Fruit fly (Drosophila melanogaster) whole organism, embryonic: ENCODE results near the gene CG32447.

Source experiments
- BEAF-32 ChIP-seq: fragments of 200-800 bp; sonication (Bioruptor generic); optimal IDR thresholded peaks from 3 replicates; lab custom pipeline; 2017; ENCODE audit warnings: missing biosample characterization, missing genetic modification characterization, mild to moderate bottlenecking, moderate library complexity, missing genetic modification reagents
- CG13424 ChIP-seq: fragments of 200-800 bp; sonication (Bioruptor generic); optimal IDR thresholded peaks from 2 replicates; lab custom pipeline; 2019; ENCODE audit warnings: missing biosample characterization, mild to moderate bottlenecking, missing genetic modification characterization, moderate library complexity
- CG14441 ChIP-seq: fragments of 200-800 bp; sonication (Bioruptor generic); IDR thresholded peaks from 2 replicates; pipeline ENCODE4 v1.3.6; 2022; ENCODE audit warnings: missing biosample characterization, missing genetic modification characterization
- CG15073 ChIP-seq: fragments of 200-800 bp; sonication (Bioruptor generic); optimal IDR thresholded peaks from 2 replicates; lab custom pipeline; 2016; ENCODE audit warnings: missing biosample characterization, missing genetic modification characterization
- CG1529 ChIP-seq: fragments of 200-800 bp; sonication (Bioruptor generic); optimal IDR thresholded peaks from 3 replicates; lab custom pipeline; 2018; ENCODE audit warnings: missing biosample characterization, missing genetic modification characterization
- CG15514 ChIP-seq: fragments of 200-800 bp; sonication (Bioruptor generic); optimal IDR thresholded peaks from 3 replicates; lab custom pipeline; 2017; ENCODE audit warnings: missing biosample characterization, missing genetic modification characterization, mild to moderate bottlenecking, moderate library complexity, missing genetic modification reagents
- CG17359 ChIP-seq: fragments of 200-800 bp; sonication (Bioruptor generic); optimal IDR thresholded peaks from 3 replicates; lab custom pipeline; 2018; ENCODE audit warnings: missing biosample characterization, mild to moderate bottlenecking, missing genetic modification characterization, moderate library complexity
- CG17361 ChIP-seq: fragments of 200-800 bp; sonication (Bioruptor generic); IDR thresholded peaks from 3 replicates; pipeline ENCODE4 v1.3.6; 2022; ENCODE audit warnings: missing biosample characterization, missing genetic modification characterization
- CG17385 ChIP-seq: fragments of 200-800 bp; sonication (Bioruptor generic); optimal IDR thresholded peaks from 3 replicates; lab custom pipeline; 2018; ENCODE audit warnings: missing biosample characterization, mild to moderate bottlenecking, missing genetic modification characterization
- CG18764 ChIP-seq: fragments of 200-800 bp; sonication (Bioruptor generic); optimal IDR thresholded peaks from 3 replicates; lab custom pipeline; 2016; ENCODE audit warnings: missing biosample characterization, missing genetic modification characterization
- CG2875 ChIP-seq: fragments of 200-800 bp; sonication (Bioruptor generic); optimal IDR thresholded peaks from 2 replicates; lab custom pipeline; 2017; ENCODE audit warnings: missing biosample characterization, mild to moderate bottlenecking, missing genetic modification characterization, missing genetic modification reagents
- CG30431 ChIP-seq: fragments of 200-800 bp; sonication (Bioruptor generic); optimal IDR thresholded peaks from 2 replicates; lab custom pipeline; 2017; ENCODE audit warnings: missing biosample characterization, missing genetic modification characterization
- CG31388 ChIP-seq: fragments of 200-800 bp; sonication (Bioruptor generic); optimal IDR thresholded peaks from 2 replicates; lab custom pipeline; 2016; ENCODE audit warnings: missing biosample characterization, missing genetic modification characterization
- CG33557 ChIP-seq: fragments of 200-800 bp; sonication (Bioruptor generic); optimal IDR thresholded peaks from 2 replicates; lab custom pipeline; 2019; ENCODE audit warnings: missing biosample characterization, mild to moderate bottlenecking, missing genetic modification characterization, moderate library complexity
- CG3847 ChIP-seq: fragments of 200-800 bp; sonication (Bioruptor generic); IDR thresholded peaks from 2 replicates; pipeline ENCODE4 v1.3.6; 2022; ENCODE audit warnings: missing biosample characterization, missing genetic modification characterization
- CG6689 ChIP-seq: fragments of 200-800 bp; sonication (Bioruptor generic); IDR thresholded peaks from 2 replicates; pipeline ENCODE4 v1.3.6; 2022; ENCODE audit warnings: missing biosample characterization, missing genetic modification characterization
- CG6791 ChIP-seq: fragments of 200-800 bp; sonication (Bioruptor generic); IDR thresholded peaks from 3 replicates; pipeline ENCODE4 v1.3.6; 2022; ENCODE audit warnings: missing biosample characterization, missing genetic modification characterization; ENCODE audit not compliant: partially characterized antibody
- CG7357 ChIP-seq: fragments of 200-800 bp; sonication (Bioruptor generic); IDR thresholded peaks from 3 replicates; pipeline ENCODE4 v1.3.6; 2022; ENCODE audit warnings: missing biosample characterization, missing genetic modification characterization
- CG7372 ChIP-seq: fragments of 200-800 bp; sonication (Bioruptor generic); IDR thresholded peaks from 2 replicates; pipeline ENCODE4 v1.3.6; 2022; ENCODE audit warnings: missing biosample characterization, missing genetic modification characterization
- CG7963 ChIP-seq: fragments of 200-800 bp; sonication (Bioruptor generic); IDR thresholded peaks from 3 replicates; pipeline ENCODE4 v1.3.6; 2022; ENCODE audit warnings: missing biosample characterization, missing genetic modification characterization; ENCODE audit not compliant: partially characterized antibody
- CG9817 ChIP-seq: fragments of 200-800 bp; sonication (Bioruptor generic); optimal IDR thresholded peaks from 2 replicates; lab custom pipeline; 2018; ENCODE audit warnings: missing biosample characterization, mild to moderate bottlenecking, missing genetic modification characterization, moderate library complexity
- CoRest ChIP-seq: fragments of 200-800 bp; sonication (Bioruptor generic); optimal IDR thresholded peaks from 3 replicates; lab custom pipeline; 2018; ENCODE audit warnings: missing biosample characterization, mild to moderate bottlenecking, missing genetic modification characterization, moderate library complexity
- D19A ChIP-seq: fragments of 200-800 bp; optimal IDR thresholded peaks from 3 replicates; lab custom pipeline; 2019; ENCODE audit warnings: missing biosample characterization, mild to moderate bottlenecking, missing genetic modification characterization, moderate library complexity
- Doc2 ChIP-seq: fragments of 200-800 bp; sonication (Bioruptor generic); IDR thresholded peaks from 2 replicates; pipeline ENCODE4 v1.3.6; 2022; ENCODE audit warnings: missing biosample characterization, missing genetic modification characterization
- Dref ChIP-seq: fragments of 200-800 bp; sonication (Bioruptor generic); IDR thresholded peaks from 2 replicates; pipeline ENCODE4 v1.3.6; 2022; ENCODE audit warnings: missing biosample characterization, missing genetic modification characterization
- E2f2 ChIP-seq: fragments of 200-800 bp; sonication (Bioruptor generic); IDR thresholded peaks from 2 replicates; pipeline ENCODE4 v1.3.6; 2022; ENCODE audit warnings: missing biosample characterization, missing genetic modification characterization
- ERR ChIP-seq: fragments of 200-800 bp; sonication (Bioruptor generic); optimal IDR thresholded peaks from 2 replicates; lab custom pipeline; 2016; ENCODE audit warnings: missing biosample characterization, missing genetic modification characterization
- Fer2 ChIP-seq: fragments of 200-800 bp; sonication (Bioruptor generic); optimal IDR thresholded peaks from 2 replicates; lab custom pipeline; 2018; ENCODE audit warnings: missing biosample characterization, mild to moderate bottlenecking, missing genetic modification characterization, moderate library complexity
- HLH4C ChIP-seq: fragments of 200-800 bp; sonication (Bioruptor generic); IDR thresholded peaks from 3 replicates; pipeline ENCODE4 v1.3.6; 2022; ENCODE audit warnings: missing biosample characterization, missing genetic modification characterization; ENCODE audit not compliant: partially characterized antibody
- Lim3 ChIP-seq: fragments of 200-800 bp; sonication (Bioruptor generic); IDR thresholded peaks from 2 replicates; pipeline ENCODE4 v1.3.6; 2022; ENCODE audit warnings: missing biosample characterization, missing genetic modification characterization
- MESR4 ChIP-seq: fragments of 200-800 bp; sonication (Bioruptor generic); optimal IDR thresholded peaks from 2 replicates; lab custom pipeline; 2018; ENCODE audit warnings: missing biosample characterization, mild to moderate bottlenecking, missing genetic modification characterization, moderate library complexity
- NK7.1 ChIP-seq: fragments of 200-800 bp; sonication (Bioruptor generic); optimal IDR thresholded peaks from 3 replicates; lab custom pipeline; 2016; ENCODE audit warnings: missing biosample characterization, missing genetic modification characterization
- Tbp ChIP-seq: fragments of >200 bp; optimal IDR thresholded peaks from 2 replicates; lab custom pipeline; 2018; ENCODE audit warnings: missing biosample characterization, missing genetic modification characterization
- amos ChIP-seq: fragments of 200-800 bp; sonication (Bioruptor generic); IDR thresholded peaks from 2 replicates; pipeline ENCODE4 v1.3.6; 2022; ENCODE audit warnings: missing biosample characterization, missing genetic modification characterization; ENCODE audit not compliant: partially characterized antibody
- ase ChIP-seq: fragments of 200-800 bp; sonication (Bioruptor generic); IDR thresholded peaks from 3 replicates; pipeline ENCODE4 v1.3.6; 2022; ENCODE audit warnings: missing biosample characterization, missing genetic modification characterization
- cwo ChIP-seq: fragments of 200-800 bp; sonication (Bioruptor generic); optimal IDR thresholded peaks from 3 replicates; lab custom pipeline; 2017; ENCODE audit warnings: missing biosample characterization, missing genetic modification characterization, mild to moderate bottlenecking, moderate library complexity, missing genetic modification reagents
- ewg ChIP-seq: fragments of 200-800 bp; sonication (Bioruptor generic); optimal IDR thresholded peaks from 3 replicates; lab custom pipeline; 2017; ENCODE audit warnings: mild to moderate bottlenecking, missing biosample characterization, missing genetic modification reagents, missing genetic modification characterization
- gcm2 ChIP-seq: fragments of 200-800 bp; sonication (Bioruptor generic); optimal IDR thresholded peaks from 2 replicates; lab custom pipeline; 2016; ENCODE audit warnings: missing biosample characterization, missing genetic modification characterization
- grn ChIP-seq: fragments of 200-800 bp; sonication (Bioruptor generic); optimal IDR thresholded peaks from 3 replicates; lab custom pipeline; 2017; ENCODE audit warnings: missing biosample characterization, missing genetic modification characterization
- gsb-n ChIP-seq: fragments of 200-800 bp; sonication (Bioruptor generic); optimal IDR thresholded peaks from 3 replicates; lab custom pipeline; 2018; ENCODE audit warnings: missing biosample characterization, mild to moderate bottlenecking, missing genetic modification characterization
- gt ChIP-seq: fragments of 200-800 bp; sonication (Bioruptor generic); IDR thresholded peaks from 2 replicates; pipeline ENCODE4 v1.3.6; 2022; ENCODE audit warnings: missing biosample characterization, missing genetic modification characterization
- kni ChIP-seq: fragments of 200-800 bp; sonication (Bioruptor generic); optimal IDR thresholded peaks from 3 replicates; lab custom pipeline; 2017; ENCODE audit warnings: mild to moderate bottlenecking, missing biosample characterization, missing genetic modification reagents, missing genetic modification characterization
- lola ChIP-seq, 3 experiments: fragments of >200 bp in 2 of 3; fragments of 200-800 bp in 1 of 3; sonication (Bioruptor generic) in 1 of 3; optimal IDR thresholded peaks; 2 replicates each; lab custom pipeline; 2017 to 2019; ENCODE audit warnings: missing biosample characterization in 3 of 3, missing genetic modification characterization in 3 of 3, mild to moderate bottlenecking in 1 of 3, moderate library complexity in 1 of 3
- luna ChIP-seq: fragments of 200-800 bp; sonication (Bioruptor generic); optimal IDR thresholded peaks from 2 replicates; lab custom pipeline; 2016; ENCODE audit warnings: missing biosample characterization, missing genetic modification characterization
- nerfin-2 ChIP-seq: fragments of 200-800 bp; sonication (Bioruptor generic); IDR thresholded peaks from 2 replicates; pipeline ENCODE4 v1.3.6; 2022; ENCODE audit warnings: missing biosample characterization, missing genetic modification characterization; ENCODE audit not compliant: partially characterized antibody
- prd ChIP-seq, 3 experiments: fragments of >200 bp in 2 of 3; fragments of 200-800 bp in 1 of 3; sonication (Bioruptor generic) in 1 of 3; optimal IDR thresholded peaks in 2 of 3; IDR thresholded peaks in 1 of 3; 2 replicates in 2 of 3; 3 replicates in 1 of 3; pipeline versions ENCODE4 v1.3.6 to Lab custom; 2017 to 2022; ENCODE audit warnings: missing biosample characterization in 1 of 3, missing genetic modification characterization in 1 of 3
- scrt ChIP-seq: fragments of 200-800 bp; sonication (Bioruptor generic); optimal IDR thresholded peaks from 2 replicates; lab custom pipeline; 2018; ENCODE audit warnings: missing biosample characterization, mild to moderate bottlenecking, missing genetic modification characterization, moderate library complexity
- tio ChIP-seq: fragments of 200-800 bp; sonication (Bioruptor generic); optimal IDR thresholded peaks from 2 replicates; lab custom pipeline; 2017; ENCODE audit warnings: missing biosample characterization, missing genetic modification characterization, inconsistent platforms
- trh ChIP-seq: fragments of 200-800 bp; sonication (Bioruptor generic); optimal IDR thresholded peaks from 2 replicates; lab custom pipeline; 2016; ENCODE audit warnings: missing biosample characterization, missing genetic modification characterization
- zf30C ChIP-seq: fragments of 200-800 bp; sonication (Bioruptor generic); optimal IDR thresholded peaks from 3 replicates; lab custom pipeline; 2018; ENCODE audit warnings: missing biosample characterization, mild to moderate bottlenecking, missing genetic modification characterization

CG32447 gene

DNA sequence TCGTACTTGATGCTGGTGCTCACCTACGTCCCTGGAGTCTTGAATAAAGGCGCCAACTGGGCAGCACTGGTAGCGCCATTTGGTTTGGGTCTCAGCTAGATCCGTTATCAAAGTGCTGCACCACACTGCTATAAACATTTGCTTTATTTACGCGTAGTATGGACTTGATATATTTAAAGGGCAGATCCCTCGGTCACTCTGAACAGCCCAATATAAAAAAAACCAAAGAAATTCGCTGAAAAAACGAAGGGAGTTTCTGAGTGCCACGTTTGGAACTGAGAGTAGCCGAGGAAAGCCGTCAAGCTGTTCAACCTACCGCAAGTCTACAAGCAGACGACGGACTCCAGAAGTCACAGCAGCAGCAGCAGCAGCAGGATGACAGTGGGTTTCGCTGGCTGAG lies 65.3 kb downstream of the CG32447 start, which contains the start of gene Atox1 (continued):
- no peak for TF ChIP-seq NK7.1 (GFP tag; lab: Kevin White, UChicago)
- TF ChIP-seq cwo (GFP tag; lab: Kevin White, UChicago) = no peak
- peak; percentile 52 for TF ChIP-seq CoRest (tag; lab: Kevin White, UChicago)
- TF ChIP-seq amos = peak; percentile 55
- no peak for TF ChIP-seq prd (optimal IDR thresholded peaks at IDR 0.05; lab: Kevin White, UChicago)
- TF ChIP-seq prd (GFP tag; IDR thresholded peaks at IDR 0.05; lab: Robert Waterston, UW) = no peak
- no peak for TF ChIP-seq CG30431 (GFP tag; lab: Kevin White, UChicago)
- TF ChIP-seq lola (GFP tag; optimal IDR thresholded peaks at IDR 0.05; lab: Kevin White, UChicago) = no peak
- TF ChIP-seq MESR4 (GFP tag; lab: Kevin White, UChicago) = peak; percentile 75
- TF ChIP-seq Fer2 = peak; percentile 35
- TF ChIP-seq HLH4C (GFP tag; lab: Robert Waterston, UW) = no peak
- no peak for TF ChIP-seq gcm2 (GFP tag; lab: Kevin White, UChicago)
- TF ChIP-seq CG3847 (GFP tag; lab: Robert Waterston, UW) = peak; percentile 77
- no peak for TF ChIP-seq CG7372 (GFP tag; lab: Robert Waterston, UW)
- no peak for TF ChIP-seq nerfin-2 (GFP tag; lab: Robert Waterston, UW)
- TF ChIP-seq BEAF-32 (GFP tag; lab: Kevin White, UChicago) = peak; percentile 45
- TF ChIP-seq CG31388 (GFP tag; lab: Kevin White, UChicago) = no peak
- no peak for TF ChIP-seq Doc2
- TF ChIP-seq kni (GFP tag; lab: Kevin White, UChicago) = peak; percentile 8
- no peak for TF ChIP-seq ase (GFP tag; lab: Robert Waterston, UW)
- TF ChIP-seq grn (GFP tag; lab: Kevin White, UChicago) = no peak
- TF ChIP-seq CG15514 (GFP tag; lab: Kevin White, UChicago) = peak; percentile 87
- no peak for TF ChIP-seq CG7357 (GFP tag; lab: Robert Waterston, UW)
- TF ChIP-seq CG13424 = peak; percentile 15
- no peak for TF ChIP-seq scrt (GFP tag; lab: Kevin White, UChicago)
- TF ChIP-seq CG6689 (GFP tag; lab: Robert Waterston, UW) = no peak
- TF ChIP-seq CG17361 (GFP tag; lab: Robert Waterston, UW) = peak; percentile 49; the same call in 1 of the 3 replicates
- no peak for TF ChIP-seq CG1529 (GFP tag; lab: Kevin White, UChicago)
- TF ChIP-seq CG15073 (GFP tag; lab: Kevin White, UChicago) = no peak
- TF ChIP-seq gsb-n (tag; lab: Kevin White, UChicago) = no peak
- TF ChIP-seq CG9817 (tag; lab: Kevin White, UChicago) = peak; percentile 63
- no peak for TF ChIP-seq trh (GFP tag; lab: Kevin White, UChicago)
- no peak for TF ChIP-seq CG33557 (GFP tag; lab: Kevin White, UChicago)
- TF ChIP-seq tio (GFP tag; lab: Kevin White, UChicago) = no peak
- TF ChIP-seq gt (GFP tag; lab: Robert Waterston, UW) = no peak
- TF ChIP-seq CG17359 (tag; lab: Kevin White, UChicago) = no peak
- TF ChIP-seq CG17385 (GFP tag; lab: Kevin White, UChicago) = no peak
- TF ChIP-seq CG2875 (GFP tag; lab: Kevin White, UChicago) = no peak
- 0 out of 3 replicates have a peak, but pooled peaks have one; percentile 39 for TF ChIP-seq CG6791 (GFP tag; lab: Robert Waterston, UW)
- peak; percentile 46 for TF ChIP-seq ERR (GFP tag; lab: Kevin White, UChicago)
- peak; percentile 22 for TF ChIP-seq ewg
- peak; percentile 78 for TF ChIP-seq zf30C (GFP tag; lab: Kevin White, UChicago)
- TF ChIP-seq Tbp (GFP tag; lab: Kevin White, UChicago) = no peak
- TF ChIP-seq D19A = peak; percentile 7
- peak; percentile 42 for TF ChIP-seq Dref (GFP tag; lab: Robert Waterston, UW)
- no peak for TF ChIP-seq CG14441
- TF ChIP-seq CG18764 (GFP tag; lab: Kevin White, UChicago) = no peak
- no peak for TF ChIP-seq CG7963 (GFP tag; lab: Robert Waterston, UW)
- TF ChIP-seq Lim3 = no peak
- peak; percentile 35 for TF ChIP-seq luna (GFP tag; lab: Kevin White, UChicago)
- peak; percentile 99 for TF ChIP-seq E2f2 (GFP tag; lab: Robert Waterston, UW)
